Worm (Caenorhabditis elegans) whole organism, L2 larva: ENCODE data around the gene Y116A8C.463.
"Not testable (repeated sequence)": the region's sequence is repeated elsewhere in the genome, so short reads cannot be mapped to it uniquely, and the experiment has no call there.

ENCODE experiments used
- blmp-1 ChIP-seq: sonication (generic microtip); optimal IDR thresholded peaks from 2 replicates; lab custom pipeline; 2017; ENCODE audit warnings: missing genetic modification characterization, mild to moderate bottlenecking, missing compliant biosample characterization, antibody characterized with exemption, moderate library complexity; ENCODE audit not compliant: insufficient read depth
- elt-3 ChIP-seq: sonication (generic microtip); optimal IDR thresholded peaks from 2 replicates; lab custom pipeline; 2017; ENCODE audit warnings: missing biosample characterization, missing genetic modification characterization
- gmeb-1 ChIP-seq: fragments of 150-350 bp; optimal IDR thresholded peaks from 2 replicates; lab custom pipeline; 2014; ENCODE audit warnings: missing biosample characterization, missing genetic modification characterization
- lin-13 ChIP-seq: fragments of 150-350 bp; optimal IDR thresholded peaks from 2 replicates; lab custom pipeline; 2014; ENCODE audit warnings: missing biosample characterization, missing genetic modification reagents, missing genetic modification characterization
- nhr-23 ChIP-seq: fragments of 150-350 bp; optimal IDR thresholded peaks from 2 replicates; lab custom pipeline; 2014; ENCODE audit warnings: missing biosample characterization, missing genetic modification reagents, missing genetic modification characterization
- snpc-4 ChIP-seq: fragments of 150-350 bp; optimal IDR thresholded peaks from 2 replicates; lab custom pipeline; 2014; ENCODE audit warnings: missing biosample characterization, missing genetic modification characterization
- unc-62 ChIP-seq: fragments of 150-350 bp; optimal IDR thresholded peaks from 2 replicates; lab custom pipeline; 2014; ENCODE audit warnings: missing biosample characterization, missing genetic modification reagents, missing genetic modification characterization

- not testable (repeated sequence) for TF ChIP-seq elt-3; unc-62 (GFP tag; lab: Kevin White, UChicago); snpc-4 (tag; lab: Kevin White, UChicago); nhr-23; lin-13; blmp-1 (tag; lab: Kevin White, UChicago); gmeb-1
Observed at ce11 chrIV:16895288-16895687, 24.2 kb upstream of the Y116A8C.463 start, which contains the start of gene T06A10.2.
